Worm (Caenorhabditis elegans) whole organism, L4/young adult: ENCODE results near the gene M162.15.

Source experiments
- W03F9.2 ChIP-seq: fragments of 150-350 bp; optimal IDR thresholded peaks from 2 replicates; lab custom pipeline; 2014; ENCODE audit warnings: missing biosample characterization, missing genetic modification characterization
- dao-5 ChIP-seq: sonication (generic microtip); optimal IDR thresholded peaks from 2 replicates; lab custom pipeline; 2016; ENCODE audit warnings: missing genotype, missing genetic modification characterization, moderate library complexity, missing compliant biosample characterization
- him-1 ChIP-seq: sonication (generic microtip); optimal IDR thresholded peaks from 2 replicates; lab custom pipeline; 2016; ENCODE audit warnings: missing genotype, missing genetic modification reagents, missing genetic modification characterization, missing compliant biosample characterization

M162.15 gene

DNA sequence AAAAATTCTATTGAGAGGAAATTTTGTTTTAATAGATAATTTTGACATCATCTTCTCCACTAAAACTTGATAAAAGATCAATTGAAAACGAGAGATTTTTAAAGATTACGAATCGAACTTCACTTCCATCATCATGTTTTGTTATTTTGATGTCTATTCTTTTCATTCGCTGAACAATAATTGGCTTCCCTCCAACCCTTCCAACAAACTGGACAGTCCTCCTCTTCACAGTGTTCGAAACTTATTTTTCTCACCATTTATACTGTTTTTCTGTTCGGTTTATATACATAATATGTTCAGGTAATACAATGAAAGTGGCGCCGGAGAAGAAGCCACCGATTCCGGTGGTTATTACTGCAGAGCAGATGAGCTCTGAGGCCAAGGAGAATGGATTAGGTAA is 10.8 kb downstream of the M162.15 start, which contains the start of gene M162.5:
Gene M162.5, plus strand, starts transcription at position 301 of the 400 bp plus-strand sequence.
- TF ChIP-seq him-1 (no peak), W03F9.2 (tag; lab: Kevin White, UChicago) (no peak)

ce11 chrV:19759282-19759681 is 12.3 kb downstream of the M162.15 start:
- no peak for TF ChIP-seq him-1
- no peak for TF ChIP-seq dao-5 (tag; lab: Kevin White, UChicago)
- no peak for TF ChIP-seq W03F9.2 (tag; lab: Kevin White, UChicago)

DNA sequence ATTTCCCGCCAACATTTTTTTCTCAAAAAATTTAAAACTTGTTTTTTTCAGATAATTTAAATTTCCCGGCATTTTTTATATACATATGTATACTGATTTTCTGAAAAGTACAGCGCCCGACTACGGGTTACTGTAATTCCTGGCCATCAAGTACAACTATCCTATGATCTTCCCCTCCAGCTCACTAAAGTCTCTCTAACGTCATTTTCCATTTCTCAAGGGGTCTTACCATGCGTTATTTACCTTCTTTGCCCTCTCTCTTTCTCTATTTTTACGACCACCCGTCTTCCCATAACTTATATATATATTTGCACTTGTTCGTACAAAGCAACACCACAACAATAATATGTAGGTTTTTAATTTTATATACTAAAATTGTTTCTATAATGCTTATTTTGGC is 15.3 kb downstream of the M162.15 start, which contains the start of gene W04E12.9:
Gene W04E12.9, plus strand, starts transcription at position 301 of the 400 bp plus-strand sequence.
- TF ChIP-seq W03F9.2 (tag; lab: Kevin White, UChicago) (no peak), him-1 (no peak), dao-5 (tag; lab: Kevin White, UChicago) (no peak)

- TF ChIP-seq him-1 (no peak), dao-5 (tag; lab: Kevin White, UChicago) (no peak), W03F9.2 (tag; lab: Kevin White, UChicago) (no peak)
Observed at ce11 chrV:19755260-19755659, 16.3 kb downstream of the M162.15 start, which contains the start of gene clec-50. TSS of gene clec-50 (minus strand) at chrV:19755368.

DNA sequence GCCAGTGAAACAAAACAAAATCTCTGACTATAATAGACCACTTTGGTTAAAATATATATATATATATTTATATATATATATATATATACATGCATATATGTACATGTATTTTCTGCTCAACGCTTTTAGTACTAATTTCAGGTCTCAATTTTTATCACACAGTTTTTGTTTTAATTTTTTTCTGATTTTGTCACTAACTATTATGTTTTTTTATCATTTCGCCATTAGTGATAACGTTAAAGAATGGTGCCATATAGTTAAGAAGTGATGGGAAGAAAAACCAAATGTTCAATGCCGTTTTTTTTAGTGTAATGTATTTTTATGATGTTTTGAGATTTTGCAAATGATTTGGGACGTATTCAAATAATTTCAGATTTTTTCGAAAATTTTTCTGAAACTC is 17.2 kb downstream of the M162.15 start:
- TF ChIP-seq dao-5 (tag; lab: Kevin White, UChicago) (no peak), him-1 (no peak), W03F9.2 (tag; lab: Kevin White, UChicago) (no peak)

- TF ChIP-seq dao-5 (tag; lab: Kevin White, UChicago) (no peak), him-1 (no peak), W03F9.2 (tag; lab: Kevin White, UChicago) (no peak)
Observed at ce11 chrV:19752879-19753278, 18.7 kb downstream of the M162.15 start.

- TF ChIP-seq W03F9.2 (tag; lab: Kevin White, UChicago) (no peak), him-1 (no peak)
Observed at ce11 chrV:19751124-19751523, 20.4 kb downstream of the M162.15 start, which contains the start of gene clec-49. TSS of gene clec-49 (minus strand) at chrV:19751226.

DNA sequence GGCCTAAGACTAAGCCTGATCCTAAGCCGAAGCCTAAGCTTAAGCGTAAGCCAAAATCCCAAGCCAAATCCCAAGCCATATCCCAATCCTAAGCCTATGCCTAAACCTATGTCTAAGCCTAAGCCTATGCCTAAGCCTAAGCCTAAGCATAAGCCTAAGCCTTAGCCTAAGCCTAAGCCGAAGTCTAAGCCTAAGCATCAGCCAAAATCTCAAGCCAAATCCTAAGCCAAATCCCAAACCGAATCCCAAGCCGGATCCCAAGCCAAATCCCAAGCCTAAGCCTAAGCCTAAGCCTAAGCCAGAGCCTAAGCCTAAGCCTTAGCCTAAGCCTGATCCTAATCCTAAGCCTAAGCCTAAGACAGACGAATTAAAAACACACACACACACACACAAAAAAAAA is 24.4 kb downstream of the M162.15 start:
- TF ChIP-seq W03F9.2 (tag; lab: Kevin White, UChicago) (no peak), dao-5 (tag; lab: Kevin White, UChicago) (no peak), him-1 (no peak)

- TF ChIP-seq him-1 (no peak), dao-5 (tag; lab: Kevin White, UChicago) (no peak), W03F9.2 (tag; lab: Kevin White, UChicago) (no peak)
Observed at ce11 chrV:19745852-19746251, 25.7 kb downstream of the M162.15 start, which contains the start of gene W04E12.5. TSS of gene W04E12.5 (plus strand) at chrV:19746152.

ce11 chrV:19744210-19744609 is 27.4 kb downstream of the M162.15 start:
- no peak for TF ChIP-seq W03F9.2 (tag; lab: Kevin White, UChicago)
- TF ChIP-seq dao-5 (tag; lab: Kevin White, UChicago): no peak

- TF ChIP-seq dao-5 (tag; lab: Kevin White, UChicago): no peak
- TF ChIP-seq him-1: no peak
- no peak for TF ChIP-seq W03F9.2 (tag; lab: Kevin White, UChicago)
Observed at ce11 chrV:19743794-19744193, 27.8 kb downstream of the M162.15 start.

- TF ChIP-seq him-1 (no peak), W03F9.2 (tag; lab: Kevin White, UChicago) (no peak), dao-5 (tag; lab: Kevin White, UChicago) (no peak)
Observed at ce11 chrV:19743305-19743704, 28.3 kb downstream of the M162.15 start, which contains the start of gene W04E12.4. TSS of gene W04E12.4 (plus strand) at chrV:19743605.

DNA sequence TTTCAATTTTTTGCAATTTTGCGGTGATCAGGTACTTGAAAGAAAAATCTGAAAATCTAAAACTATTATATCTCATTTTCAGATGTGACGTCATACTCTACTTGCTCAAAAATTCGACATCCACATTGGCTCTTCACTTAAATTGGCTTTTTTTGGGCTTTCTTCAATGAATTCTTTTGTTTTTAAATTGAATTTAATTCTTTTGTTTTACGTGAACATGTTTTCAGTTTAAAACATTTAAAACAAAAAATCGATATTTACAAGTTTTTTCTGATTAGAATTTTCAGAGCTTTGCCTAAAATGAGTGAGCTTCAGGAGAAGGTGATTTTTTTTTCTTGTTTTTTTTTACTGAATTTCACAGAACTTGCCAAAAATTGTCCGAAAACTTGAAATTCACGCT is 29.9 kb downstream of the M162.15 start, which contains the start of gene W04E12.3:
Gene W04E12.3, plus strand, starts transcription at position 301 of the 400 bp plus-strand sequence.
- no peak for TF ChIP-seq him-1
- no peak for TF ChIP-seq dao-5 (tag; lab: Kevin White, UChicago)
- TF ChIP-seq W03F9.2 (tag; lab: Kevin White, UChicago): no peak

- no peak for TF ChIP-seq dao-5 (tag; lab: Kevin White, UChicago)
- TF ChIP-seq W03F9.2 (tag; lab: Kevin White, UChicago): no peak
- no peak for TF ChIP-seq him-1
Observed at ce11 chrV:19741034-19741433, 30.5 kb downstream of the M162.15 start, which contains the start of gene W04E12.2. TSS of gene W04E12.2 (minus strand) at chrV:19741134.

- TF ChIP-seq W03F9.2 (tag; lab: Kevin White, UChicago) (no peak), dao-5 (tag; lab: Kevin White, UChicago) (no peak), him-1 (no peak)
Observed at ce11 chrV:19738117-19738516, 33.4 kb downstream of the M162.15 start, which contains the start of gene fbxa-131. TSS of gene fbxa-131 (plus strand) at chrV:19738417.
